Worm (Caenorhabditis elegans) whole organism, mixed stage, embryonic: ENCODE results near the gene Y39E4B.11.

Experiments
- ceh-39 ChIP-seq: fragments of 150-350 bp; optimal IDR thresholded peaks from 2 replicates; lab custom pipeline; 2014; ENCODE audit warnings: missing biosample characterization, missing genetic modification characterization
- lin-32 ChIP-seq: fragments of 200-800 bp; sonication (Bioruptor generic); optimal IDR thresholded peaks from 2 replicates; lab custom pipeline; 2018; ENCODE audit warnings: mild to moderate bottlenecking, missing genetic modification characterization, missing compliant biosample characterization
- nhr-12 ChIP-seq: fragments of 150-350 bp; optimal IDR thresholded peaks from 2 replicates; lab custom pipeline; 2014; ENCODE audit warnings: missing biosample characterization, missing genetic modification characterization
- snpc-4 ChIP-seq: fragments of 150-350 bp; optimal IDR thresholded peaks from 2 replicates; lab custom pipeline; 2014; ENCODE audit warnings: missing biosample characterization, missing genetic modification characterization

DNA sequence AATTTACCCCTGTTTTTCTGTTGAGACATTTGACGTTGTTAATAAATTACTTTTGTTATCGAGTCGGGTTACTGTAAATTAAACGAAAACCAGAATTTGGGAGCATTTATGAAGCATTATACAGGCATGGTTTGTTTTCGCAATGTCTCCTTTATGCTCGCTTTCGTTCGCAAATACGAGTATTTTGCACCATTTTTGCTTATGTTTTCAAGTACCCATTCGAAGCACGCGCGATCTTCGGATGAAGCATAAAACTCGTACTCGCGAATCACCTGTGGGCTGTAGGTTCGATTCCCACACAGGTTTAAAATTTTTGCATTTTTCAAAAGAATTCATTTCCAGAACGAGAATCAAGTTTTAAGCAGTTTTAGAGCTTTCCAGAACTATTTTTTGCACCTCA, 39.9 kb upstream of the Y39E4B.11 start:
- TF ChIP-seq nhr-12 (tag; lab: Kevin White, UChicago): no peak
- no peak for TF ChIP-seq snpc-4
- TF ChIP-seq ceh-39 (tag; lab: Kevin White, UChicago): no peak
- TF ChIP-seq lin-32 (GFP tag; lab: Kevin White, UChicago): no peak
